Worm (Caenorhabditis elegans) whole organism, L1 larva: ENCODE data around the gene Y38F2AR.3.
A peak's percentile ranks its signal among the peaks of the same experiment; 100 is the strongest.

Experiments
- C16A3.4 ChIP-seq: fragments of 150-350 bp; optimal IDR thresholded peaks from 2 replicates; lab custom pipeline; 2014; ENCODE audit warnings: missing biosample characterization, missing genetic modification characterization
- C34B4.2 ChIP-seq: sonication (generic microtip); optimal IDR thresholded peaks from 2 replicates; lab custom pipeline; 2017; ENCODE audit warnings: mild to moderate bottlenecking, missing genetic modification characterization, missing compliant biosample characterization
- F16B12.6 ChIP-seq: fragments of 150-350 bp; optimal IDR thresholded peaks from 2 replicates; lab custom pipeline; 2014; ENCODE audit warnings: missing biosample characterization, missing genetic modification characterization
- Y116A8C.19 ChIP-seq: sonication (generic microtip); optimal IDR thresholded peaks from 2 replicates; lab custom pipeline; 2016; ENCODE audit warnings: missing compliant biosample characterization, missing genetic modification characterization, borderline replicate concordance
- alr-1 ChIP-seq: fragments of 200-800 bp; sonication (Bioruptor generic); optimal IDR thresholded peaks from 2 replicates; lab custom pipeline; 2018; ENCODE audit warnings: borderline replicate concordance, mild to moderate bottlenecking, missing genetic modification characterization, missing compliant biosample characterization
- aly-2 ChIP-seq: fragments of 150-350 bp; optimal IDR thresholded peaks from 2 replicates; lab custom pipeline; 2014; ENCODE audit warnings: missing biosample characterization, missing genetic modification characterization
- ama-1 ChIP-seq: fragments of 150-350 bp; optimal IDR thresholded peaks from 2 replicates; lab custom pipeline; 2014
- blmp-1 ChIP-seq: fragments of 150-350 bp; optimal IDR thresholded peaks from 2 replicates; lab custom pipeline; 2014; ENCODE audit warnings: missing biosample characterization, missing genetic modification characterization
- ceh-63 ChIP-seq: fragments of 200-800 bp; sonication (Bioruptor generic); optimal IDR thresholded peaks from 2 replicates; lab custom pipeline; 2018; ENCODE audit warnings: mild to moderate bottlenecking, missing genetic modification characterization, missing compliant biosample characterization
- ceh-90 ChIP-seq: sonication (generic microtip); optimal IDR thresholded peaks from 2 replicates; lab custom pipeline; 2016; ENCODE audit warnings: missing genetic modification characterization, missing compliant biosample characterization
- dpl-1 ChIP-seq, 3 experiments: fragments of 150-350 bp in 2 of 3; sonication (generic microtip) in 1 of 3; optimal IDR thresholded peaks; 2 replicates each; lab custom pipeline; 2014 to 2017; ENCODE audit warnings: missing biosample characterization in 3 of 3, missing genetic modification characterization in 3 of 3, missing genetic modification reagents in 3 of 3
- dsc-1 ChIP-seq: sonication (generic microtip); optimal IDR thresholded peaks from 2 replicates; lab custom pipeline; 2016; ENCODE audit warnings: mild to moderate bottlenecking, missing genetic modification characterization, missing compliant biosample characterization
- efl-1 ChIP-seq, 4 experiments: fragments of 150-350 bp; optimal IDR thresholded peaks in 3 of 4; peaks in 1 of 4; 1 replicate in 1 of 4; 2 replicates in 3 of 4; lab custom pipeline; 2014; ENCODE audit warnings: missing biosample characterization in 2 of 4, missing genetic modification characterization in 2 of 4, missing genetic modification reagents in 2 of 4
- elt-2 ChIP-seq: sonication (generic microtip); optimal IDR thresholded peaks from 2 replicates; lab custom pipeline; 2016; ENCODE audit warnings: missing genetic modification characterization, mild to moderate bottlenecking, inconsistent platforms, missing compliant biosample characterization, missing genetic modification reagents
- elt-3 ChIP-seq, 6 experiments: fragments of 150-350 bp in 1 of 6; sonication (generic microtip); optimal IDR thresholded peaks; 2 replicates each; lab custom pipeline; 2017 to 2018; ENCODE audit warnings: missing biosample characterization in 6 of 6, missing genetic modification characterization in 6 of 6, inconsistent platforms in 1 of 6
- ets-5 ChIP-seq: fragments of 200-800 bp; sonication (Bioruptor generic); IDR thresholded peaks from 2 replicates; pipeline ENCODE4 v1.3.6; 2022; ENCODE audit warnings: missing genetic modification characterization, missing compliant biosample characterization
- fkh-10 ChIP-seq: sonication (generic microtip); optimal IDR thresholded peaks from 2 replicates; lab custom pipeline; 2017; ENCODE audit warnings: missing biosample characterization, missing genetic modification reagents, missing genetic modification characterization
- grh-1 ChIP-seq: fragments of 200-800 bp; sonication (Bioruptor generic); IDR thresholded peaks from 2 replicates; pipeline ENCODE4 v1.3.6; 2022; ENCODE audit warnings: missing genetic modification reagents, missing genetic modification characterization, missing compliant biosample characterization
- hlh-17 ChIP-seq: fragments of 200-800 bp; sonication (Bioruptor generic); optimal IDR thresholded peaks from 2 replicates; lab custom pipeline; 2018; ENCODE audit warnings: missing genetic modification characterization, mild to moderate bottlenecking, missing compliant biosample characterization, moderate library complexity, borderline replicate concordance
- hlh-4 ChIP-seq: sonication (generic microtip); optimal IDR thresholded peaks from 2 replicates; lab custom pipeline; 2016; ENCODE audit warnings: mild to moderate bottlenecking, missing genetic modification characterization, missing compliant biosample characterization
- hpl-2 ChIP-seq: fragments of 150-350 bp; optimal IDR thresholded peaks from 2 replicates; lab custom pipeline; 2014; ENCODE audit warnings: missing biosample characterization, missing genetic modification reagents, missing genetic modification characterization
- irx-1 ChIP-seq: sonication (generic microtip); optimal IDR thresholded peaks from 2 replicates; lab custom pipeline; 2016; ENCODE audit warnings: missing genetic modification characterization, missing compliant biosample characterization
- jun-1 ChIP-seq: fragments of 150-350 bp; optimal IDR thresholded peaks from 2 replicates; lab custom pipeline; 2014; ENCODE audit warnings: missing biosample characterization, missing genetic modification reagents, missing genetic modification characterization
- lin-13 ChIP-seq: fragments of 150-350 bp; optimal IDR thresholded peaks from 2 replicates; lab custom pipeline; 2014; ENCODE audit warnings: missing biosample characterization, missing genetic modification reagents, missing genetic modification characterization
- lin-14 ChIP-seq: fragments of 200-800 bp; sonication (Bioruptor generic); optimal IDR thresholded peaks from 2 replicates; lab custom pipeline; 2018; ENCODE audit warnings: mild to moderate bottlenecking, missing genetic modification characterization, moderate library complexity, missing compliant biosample characterization
- lin-35 ChIP-seq, 2 experiments: fragments of 150-350 bp; optimal IDR thresholded peaks; 2 replicates each; lab custom pipeline; 2014; ENCODE audit warnings: missing biosample characterization in 2 of 2, missing genetic modification characterization in 2 of 2, missing genetic modification reagents in 2 of 2
- lin-39 ChIP-seq: fragments of 150-350 bp; optimal IDR thresholded peaks from 2 replicates; lab custom pipeline; 2014; ENCODE audit warnings: missing biosample characterization, missing genetic modification reagents, missing genetic modification characterization
- lir-3 ChIP-seq: sonication (generic microtip); optimal IDR thresholded peaks from 2 replicates; lab custom pipeline; 2016; ENCODE audit warnings: mild to moderate bottlenecking, missing genetic modification characterization, moderate library complexity, missing compliant biosample characterization; ENCODE audit not compliant: poor library complexity
- lsy-2 ChIP-seq, 2 experiments: fragments of 150-350 bp; optimal IDR thresholded peaks; 2 replicates each; lab custom pipeline; 2014; ENCODE audit warnings: missing biosample characterization in 2 of 2, missing genetic modification characterization in 2 of 2
- mdl-1 ChIP-seq, 2 experiments: fragments of 150-350 bp; optimal IDR thresholded peaks; 2 replicates each; lab custom pipeline; 2014 to 2017; ENCODE audit warnings: missing biosample characterization in 2 of 2, missing genetic modification characterization in 2 of 2, inconsistent platforms in 1 of 2
- nhr-11 ChIP-seq: fragments of 150-350 bp; optimal IDR thresholded peaks from 2 replicates; lab custom pipeline; 2014; ENCODE audit warnings: missing biosample characterization, missing genetic modification characterization
- nhr-12 ChIP-seq: sonication (generic microtip); optimal IDR thresholded peaks from 2 replicates; lab custom pipeline; 2017; ENCODE audit warnings: missing biosample characterization, missing genetic modification characterization
- nhr-19 ChIP-seq: fragments of 200-800 bp; sonication (Bioruptor generic); conservative IDR thresholded peaks from 2 replicates; pipeline ENCODE4 v1.3.6; 2022; ENCODE audit warnings: missing genetic modification characterization, missing compliant biosample characterization
- nhr-20 ChIP-seq: sonication (generic microtip); optimal IDR thresholded peaks from 2 replicates; lab custom pipeline; 2016; ENCODE audit warnings: mild to moderate bottlenecking, missing genetic modification characterization, missing compliant biosample characterization
- nhr-28 ChIP-seq: fragments of 150-350 bp; optimal IDR thresholded peaks from 2 replicates; lab custom pipeline; 2014; ENCODE audit warnings: missing biosample characterization, missing genetic modification characterization
- nhr-47 ChIP-seq: sonication (generic microtip); optimal IDR thresholded peaks from 2 replicates; lab custom pipeline; 2016; ENCODE audit warnings: mild to moderate bottlenecking, missing genetic modification characterization, moderate library complexity, missing compliant biosample characterization
- nhr-71 ChIP-seq: sonication (generic microtip); optimal IDR thresholded peaks from 2 replicates; lab custom pipeline; 2016; ENCODE audit warnings: mild to moderate bottlenecking, missing genetic modification characterization, moderate library complexity, missing compliant biosample characterization
- nhr-76 ChIP-seq: sonication (generic microtip); optimal IDR thresholded peaks from 2 replicates; lab custom pipeline; 2017; ENCODE audit warnings: missing biosample characterization, missing genetic modification characterization
- nhr-77 ChIP-seq: fragments of 150-350 bp; optimal IDR thresholded peaks from 2 replicates; lab custom pipeline; 2014; ENCODE audit warnings: missing biosample characterization, missing genetic modification characterization
- nhr-85 ChIP-seq: sonication (generic microtip); peaks from one replicate; lab custom pipeline; 2016; ENCODE audit warnings: missing genetic modification characterization, inconsistent platforms, missing compliant biosample characterization
- nhr-90 ChIP-seq: sonication (generic microtip); optimal IDR thresholded peaks from 2 replicates; lab custom pipeline; 2016; ENCODE audit warnings: mild to moderate bottlenecking, missing genetic modification characterization, missing compliant biosample characterization; ENCODE audit not compliant: poor library complexity
- pqm-1 ChIP-seq: sonication (generic microtip); optimal IDR thresholded peaks from 3 replicates; lab custom pipeline; 2017; ENCODE audit warnings: missing biosample characterization, missing genetic modification characterization
- skn-1 ChIP-seq: fragments of 150-350 bp; optimal IDR thresholded peaks from 2 replicates; lab custom pipeline; 2014; ENCODE audit warnings: missing biosample characterization, missing genetic modification characterization
- snpc-4 ChIP-seq: fragments of 150-350 bp; optimal IDR thresholded peaks from 2 replicates; lab custom pipeline; 2014; ENCODE audit warnings: missing biosample characterization, missing genetic modification characterization
- snu-23 ChIP-seq: sonication (generic microtip); optimal IDR thresholded peaks from 2 replicates; lab custom pipeline; 2016; ENCODE audit warnings: missing genetic modification characterization, missing compliant biosample characterization
- swsn-7 ChIP-seq: sonication (generic microtip); optimal IDR thresholded peaks from 2 replicates; lab custom pipeline; 2016; ENCODE audit warnings: missing genetic modification characterization, missing compliant biosample characterization
- tbx-2 ChIP-seq: sonication (generic microtip); optimal IDR thresholded peaks from 2 replicates; lab custom pipeline; 2016; ENCODE audit warnings: missing genetic modification characterization, missing compliant biosample characterization
- tlp-1 ChIP-seq: fragments of 150-350 bp; optimal IDR thresholded peaks from 2 replicates; lab custom pipeline; 2014; ENCODE audit warnings: missing biosample characterization, missing genetic modification characterization
- unc-62 ChIP-seq: fragments of 150-350 bp; optimal IDR thresholded peaks from 2 replicates; lab custom pipeline; 2014; ENCODE audit warnings: missing biosample characterization, missing genetic modification reagents, missing genetic modification characterization
- xbp-1 ChIP-seq: sonication (generic microtip); optimal IDR thresholded peaks from 2 replicates; lab custom pipeline; 2016; ENCODE audit warnings: missing genetic modification characterization, missing compliant biosample characterization
- zip-4 ChIP-seq: fragments of 200-800 bp; sonication (Bioruptor generic); optimal IDR thresholded peaks from 2 replicates; lab custom pipeline; 2018; ENCODE audit warnings: mild to moderate bottlenecking, missing genetic modification characterization, moderate library complexity, missing compliant biosample characterization
- ztf-4 ChIP-seq: fragments of 150-350 bp; optimal IDR thresholded peaks from 2 replicates; lab custom pipeline; 2014; ENCODE audit warnings: missing biosample characterization, missing genetic modification characterization

Gene Y38F2AR.3

DNA sequence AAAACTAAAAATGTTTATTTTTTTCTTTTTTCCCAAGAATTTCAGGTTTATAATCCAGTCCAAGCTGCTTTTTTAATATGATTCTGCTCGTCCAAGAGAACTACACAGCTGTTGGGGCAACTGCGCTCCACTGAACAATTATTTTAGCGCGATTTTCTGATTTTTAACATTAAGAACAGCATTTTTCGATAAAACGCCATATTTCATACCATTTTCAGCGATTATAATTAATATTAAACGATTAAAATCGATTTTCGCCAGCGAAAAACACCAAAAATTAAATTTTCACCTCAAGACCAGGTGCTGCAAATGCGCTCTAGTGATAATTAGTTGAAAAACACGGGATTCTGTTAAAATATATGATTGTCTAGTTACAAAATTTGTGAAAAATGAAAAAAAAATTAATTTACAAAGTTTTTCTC, 6.4 kb downstream of the Y38F2AR.3 start:
- TF ChIP-seq C16A3.4 (peak; percentile 10), lin-35 (GFP tag; optimal IDR thresholded peaks at IDR 0.05; lab: Kevin White, UChicago) (peak in 1 of 2 experiments; percentile 69), snu-23 (GFP tag; lab: Kevin White, UChicago) (peak; percentile 41), hpl-2 (GFP tag; lab: Kevin White, UChicago) (peak; percentile 43), fkh-10 (no peak), skn-1 (no peak), tlp-1 (tag; lab: Kevin White, UChicago) (no peak), lin-39 (tag; lab: Kevin White, UChicago) (no peak), tbx-2 (tag; lab: Kevin White, UChicago) (peak; percentile 12), efl-1 (optimal IDR thresholded peaks at IDR 0.05; lab: Kevin White, UChicago) (peak; percentile 12 to 44), efl-1 (GFP tag; optimal IDR thresholded peaks at IDR 0.05 in 1 of 2; lab: Kevin White, UChicago) (peak; percentile 64 to 93), nhr-11 (tag; lab: Kevin White, UChicago) (no peak), alr-1 (no peak), irx-1 (tag; lab: Kevin White, UChicago) (no peak), Y116A8C.19 (tag; lab: Kevin White, UChicago) (no peak), aly-2 (tag; lab: Kevin White, UChicago) (no peak), nhr-77 (tag; lab: Kevin White, UChicago) (no peak), zip-4 (peak; percentile 12), nhr-71 (peak; percentile 45), nhr-47 (tag; lab: Kevin White, UChicago) (peak; percentile 43), nhr-12 (tag; lab: Kevin White, UChicago) (no peak), mdl-1 (tag; optimal IDR thresholded peaks at IDR 0.05; lab: Kevin White, UChicago) (no peak), nhr-28 (tag; lab: Kevin White, UChicago) (no peak), lin-13 (peak; percentile 21), ztf-4 (tag; lab: Kevin White, UChicago) (peak; percentile 90), unc-62 (no peak), grh-1 (GFP tag; lab: Robert Waterston, UW) (no peak), elt-3 (tag; optimal IDR thresholded peaks at IDR 0.05; lab: Kevin White, UChicago) (peak in 2 of 6 experiments; percentile 6 to 52), hlh-4 (no peak), ets-5 (GFP tag; lab: Robert Waterston, UW) (no peak), xbp-1 (tag; lab: Kevin White, UChicago) (peak; percentile 12), pqm-1 (tag; lab: Kevin White, UChicago) (no peak), dpl-1 (GFP tag; optimal IDR thresholded peaks at IDR 0.05; lab: Kevin White, UChicago) (peak; percentile 12 to 59 (median 45)), hlh-17 (no peak), nhr-85 (no peak), lir-3 (tag; lab: Kevin White, UChicago) (no peak), nhr-90 (peak; percentile 58), snpc-4 (tag; lab: Kevin White, UChicago) (no peak), C34B4.2 (tag; lab: Kevin White, UChicago) (peak; percentile 18), swsn-7 (tag; lab: Kevin White, UChicago) (peak; percentile 6), ceh-63 (no peak), nhr-20 (tag; lab: Kevin White, UChicago) (peak; percentile 7), ama-1 (lab: Kevin White, UChicago) (peak; percentile 54), nhr-19 (GFP tag; lab: Robert Waterston, UW) (no peak; the same call in 1 of the 2 replicates), ceh-90 (tag; lab: Kevin White, UChicago) (no peak), nhr-76 (no peak), lin-14 (GFP tag; lab: Kevin White, UChicago) (no peak), elt-2 (tag; lab: Kevin White, UChicago) (peak; percentile 14), dsc-1 (tag; lab: Kevin White, UChicago) (no peak), blmp-1 (tag; lab: Kevin White, UChicago) (peak; percentile 12), F16B12.6 (no peak), jun-1 (tag; lab: Kevin White, UChicago) (no peak), lsy-2 (tag; optimal IDR thresholded peaks at IDR 0.05; lab: Kevin White, UChicago) (peak; percentile 42 to 53)
